Worm (Caenorhabditis elegans) whole organism, early embryonic: Measurements from ENCODE around the gene rpl-20.
A peak's percentile ranks its signal among the peaks of the same experiment; 100 is the strongest.

ENCODE experiments used
- F13C5.2 ChIP-seq: sonication (generic microtip); optimal IDR thresholded peaks from 2 replicates; lab custom pipeline; 2017; ENCODE audit warnings: mild to moderate bottlenecking, missing genetic modification characterization, inconsistent platforms, missing compliant biosample characterization
- ama-1 ChIP-seq: fragments of 150-350 bp; optimal IDR thresholded peaks from 2 replicates; lab custom pipeline; 2014
- flt-1 ChIP-seq: fragments of 200-800 bp; sonication (Bioruptor generic); IDR thresholded peaks from 2 replicates; pipeline ENCODE4 v1.3.6; 2022; ENCODE audit warnings: missing genetic modification characterization, missing compliant biosample characterization
- pes-1 ChIP-seq: fragments of 200-800 bp; sonication (Bioruptor generic); IDR thresholded peaks from 2 replicates; pipeline ENCODE4 v1.3.6; 2022; ENCODE audit warnings: missing genetic modification reagents, missing genetic modification characterization, missing compliant biosample characterization

ce11 chrIV:4747553-4747952, 2.0 kb downstream of the rpl-20 start, which contains the start of gene tctn-1:
- TF ChIP-seq ama-1 (lab: Kevin White, UChicago) (peak; percentile 14), flt-1 (GFP tag; lab: Robert Waterston, UW) (no peak), F13C5.2 (tag; lab: Kevin White, UChicago) (no peak), pes-1 (GFP tag; lab: Robert Waterston, UW) (no peak)
